Fruit fly (Drosophila melanogaster): ENCODE measurements around the gene Msp300.

DNA sequence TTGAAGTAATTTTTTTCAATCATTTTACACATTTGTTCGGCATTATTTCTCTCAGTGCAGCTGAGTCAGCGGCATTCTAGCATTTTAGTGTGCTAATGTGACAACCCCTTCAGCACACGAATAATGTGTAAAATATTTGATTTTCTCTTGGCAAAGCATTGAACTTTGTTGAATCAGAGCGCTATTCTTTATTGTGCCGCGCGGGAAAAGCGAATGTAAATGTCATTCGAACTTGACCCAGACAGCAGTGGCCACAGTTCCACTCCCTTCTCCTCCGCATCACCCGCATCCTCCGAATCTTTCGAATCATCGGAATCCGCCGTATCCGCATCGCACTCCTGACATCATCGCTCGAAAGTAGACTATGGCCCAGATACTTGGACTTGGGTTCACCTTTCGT is 3.1 kb downstream of the Msp300 start:
- TF ChIP-seq CG13894 (tag; optimal IDR thresholded peaks at IDR 0.05) (no peak), CG15696 (tag; optimal IDR thresholded peaks at IDR 0.05) (no peak), jing (GFP tag; optimal IDR thresholded peaks at IDR 0.05) (no peak), ranshi (GFP tag; IDR thresholded peaks at IDR 0.05) (no peak), run (tag; optimal IDR thresholded peaks at IDR 0.05) (no peak), CG10267 (tag; optimal IDR thresholded peaks at IDR 0.05) (no peak), unc-4 (GFP tag; IDR thresholded peaks at IDR 0.05; ENCODE audit: partially characterized antibody) (no peak), Hand (GFP tag; optimal IDR thresholded peaks at IDR 0.05) (no peak), CG2120 (GFP tag; optimal IDR thresholded peaks at IDR 0.05) (no peak), Dip2 (GFP tag; IDR thresholded peaks at IDR 0.05) (no peak), gce (GFP tag; IDR thresholded peaks at IDR 0.05) (no peak), CG1024 (GFP tag; IDR thresholded peaks at IDR 0.05) (no peak)

Data from whole organism, embryonic.